Worm (Caenorhabditis elegans) whole organism, early embryonic: ENCODE results near the gene C34C12.9.

Experiments used
- B0310.2 ChIP-seq: sonication (generic microtip); optimal IDR thresholded peaks from 2 replicates; lab custom pipeline; 2016; ENCODE audit warnings: mild to moderate bottlenecking, missing genetic modification characterization, missing compliant biosample characterization
- F13C5.2 ChIP-seq: sonication (generic microtip); optimal IDR thresholded peaks from 2 replicates; lab custom pipeline; 2017; ENCODE audit warnings: mild to moderate bottlenecking, missing genetic modification characterization, inconsistent platforms, missing compliant biosample characterization
- aly-1 ChIP-seq: sonication (generic microtip); optimal IDR thresholded peaks from 2 replicates; lab custom pipeline; 2016; ENCODE audit warnings: missing genetic modification characterization, missing compliant biosample characterization
- ama-1 ChIP-seq: fragments of 150-350 bp; optimal IDR thresholded peaks from 2 replicates; lab custom pipeline; 2014
- ceh-13 ChIP-seq: fragments of 200-800 bp; sonication (Bioruptor generic); optimal IDR thresholded peaks from 2 replicates; lab custom pipeline; 2018; ENCODE audit warnings: mild to moderate bottlenecking, missing genetic modification characterization, missing compliant biosample characterization
- ceh-36 ChIP-seq: sonication (generic microtip); optimal IDR thresholded peaks from 2 replicates; lab custom pipeline; 2016; ENCODE audit warnings: missing genetic modification characterization, inconsistent platforms, missing compliant biosample characterization
- ets-7 ChIP-seq: sonication (generic microtip); optimal IDR thresholded peaks from 2 replicates; lab custom pipeline; 2016; ENCODE audit warnings: missing genotype, missing genetic modification characterization, missing compliant biosample characterization
- flt-1 ChIP-seq: fragments of 200-800 bp; sonication (Bioruptor generic); IDR thresholded peaks from 2 replicates; pipeline ENCODE4 v1.3.6; 2022; ENCODE audit warnings: missing genetic modification characterization, missing compliant biosample characterization
- hmbx-1 ChIP-seq: sonication (generic microtip); optimal IDR thresholded peaks from 2 replicates; lab custom pipeline; 2016; ENCODE audit warnings: mild to moderate bottlenecking, missing genetic modification characterization, missing compliant biosample characterization
- hmg-4 ChIP-seq: fragments of 200-800 bp; sonication (Bioruptor generic); optimal IDR thresholded peaks from 2 replicates; lab custom pipeline; 2018; ENCODE audit warnings: mild to moderate bottlenecking, missing genetic modification characterization, missing compliant biosample characterization
- hnd-1 ChIP-seq: sonication (generic microtip); optimal IDR thresholded peaks from 2 replicates; lab custom pipeline; 2016; ENCODE audit warnings: missing genetic modification characterization, missing compliant biosample characterization
- pes-1 ChIP-seq: fragments of 200-800 bp; sonication (Bioruptor generic); IDR thresholded peaks from 2 replicates; pipeline ENCODE4 v1.3.6; 2022; ENCODE audit warnings: missing genetic modification reagents, missing genetic modification characterization, missing compliant biosample characterization
- scrt-1 ChIP-seq: fragments of 200-800 bp; sonication (Bioruptor generic); IDR thresholded peaks from 2 replicates; pipeline ENCODE4 v1.3.6; 2022; ENCODE audit warnings: missing genetic modification characterization, missing compliant biosample characterization
- sea-1 ChIP-seq: fragments of 200-800 bp; sonication (Bioruptor generic); conservative IDR thresholded peaks from 2 replicates; pipeline ENCODE4 v1.3.6; 2022; ENCODE audit warnings: missing genetic modification characterization, missing compliant biosample characterization
- tbx-11 ChIP-seq: fragments of 200-800 bp; sonication (Bioruptor generic); IDR thresholded peaks from 2 replicates; pipeline ENCODE4 v1.3.6; 2022; ENCODE audit warnings: missing genetic modification characterization, missing compliant biosample characterization
- tbx-37 ChIP-seq: fragments of 200-800 bp; sonication (Bioruptor generic); conservative IDR thresholded peaks from 2 replicates; pipeline ENCODE4 v1.3.6; 2022; ENCODE audit warnings: missing genetic modification reagents, missing genetic modification characterization, missing compliant biosample characterization
- tra-4 ChIP-seq: sonication (generic microtip); optimal IDR thresholded peaks from 2 replicates; lab custom pipeline; 2017; ENCODE audit warnings: missing genetic modification characterization, missing compliant biosample characterization

C34C12.9 gene

ce11 chrIII:3475497-3475896 is at the start of gene C34C12.9:
Gene C34C12.9, minus strand, starts transcription at chrIII:3475512.
- TF ChIP-seq tbx-37 (GFP tag; lab: Robert Waterston, UW) (no peak), ceh-36 (no peak), pes-1 (GFP tag; lab: Robert Waterston, UW) (no peak), scrt-1 (GFP tag; lab: Robert Waterston, UW) (no peak), tbx-11 (GFP tag; lab: Robert Waterston, UW) (no peak), ets-7 (tag; lab: Kevin White, UChicago) (no peak), ceh-13 (GFP tag; lab: Kevin White, UChicago) (no peak), hmbx-1 (no peak), sea-1 (GFP tag; lab: Robert Waterston, UW) (no peak)

ce11 chrIII:3523363-3523762 is 48.1 kb upstream of the C34C12.9 start:
- TF ChIP-seq scrt-1 (GFP tag; lab: Robert Waterston, UW), result no peak
- TF ChIP-seq sea-1 (GFP tag; lab: Robert Waterston, UW), result no peak
- TF ChIP-seq pes-1 (GFP tag; lab: Robert Waterston, UW), result no peak
- TF ChIP-seq ceh-13 (GFP tag; lab: Kevin White, UChicago), result no peak
- no peak for TF ChIP-seq F13C5.2

ce11 chrIII:3520417-3520816 is 45.1 kb upstream of the C34C12.9 start:
- no peak for TF ChIP-seq F13C5.2
- no peak for TF ChIP-seq hmg-4 (GFP tag; lab: Kevin White, UChicago)
- no peak for TF ChIP-seq ets-7 (tag; lab: Kevin White, UChicago)
- no peak for TF ChIP-seq hmbx-1
- no peak for TF ChIP-seq ama-1 (lab: Kevin White, UChicago)
- no peak for TF ChIP-seq flt-1 (GFP tag; lab: Robert Waterston, UW)
- no peak for TF ChIP-seq ceh-13 (GFP tag; lab: Kevin White, UChicago)
- TF ChIP-seq sea-1 (GFP tag; lab: Robert Waterston, UW), result no peak
- no peak for TF ChIP-seq tra-4 (tag; lab: Kevin White, UChicago)
- TF ChIP-seq tbx-11 (GFP tag; lab: Robert Waterston, UW), result no peak
- no peak for TF ChIP-seq pes-1 (GFP tag; lab: Robert Waterston, UW)
- no peak for TF ChIP-seq scrt-1 (GFP tag; lab: Robert Waterston, UW)
- TF ChIP-seq B0310.2 (tag; lab: Kevin White, UChicago), result no peak
- no peak for TF ChIP-seq aly-1 (tag; lab: Kevin White, UChicago)
- TF ChIP-seq ceh-36, result no peak
- no peak for TF ChIP-seq hnd-1 (tag; lab: Kevin White, UChicago)
- no peak for TF ChIP-seq tbx-37 (GFP tag; lab: Robert Waterston, UW)

ce11 chrIII:3519505-3519904 is 44.2 kb upstream of the C34C12.9 start, which contains the start of gene hmit-1.3:
Gene hmit-1.3, minus strand, starts transcription at chrIII:3519607.
- TF ChIP-seq F13C5.2, result no peak
- no peak for TF ChIP-seq ceh-13 (GFP tag; lab: Kevin White, UChicago)
- no peak for TF ChIP-seq B0310.2 (tag; lab: Kevin White, UChicago)
- no peak for TF ChIP-seq tbx-11 (GFP tag; lab: Robert Waterston, UW)
- TF ChIP-seq tra-4 (tag; lab: Kevin White, UChicago), result no peak

ce11 chrIII:3511808-3512207 is 36.5 kb upstream of the C34C12.9 start:
- no peak for TF ChIP-seq ceh-36
- no peak for TF ChIP-seq tbx-37 (GFP tag; lab: Robert Waterston, UW)
- no peak for TF ChIP-seq B0310.2 (tag; lab: Kevin White, UChicago)
- TF ChIP-seq hnd-1 (tag; lab: Kevin White, UChicago), result no peak
- TF ChIP-seq scrt-1 (GFP tag; lab: Robert Waterston, UW), result no peak
- TF ChIP-seq pes-1 (GFP tag; lab: Robert Waterston, UW), result no peak
- TF ChIP-seq F13C5.2, result no peak
- TF ChIP-seq aly-1 (tag; lab: Kevin White, UChicago), result no peak
- no peak for TF ChIP-seq ama-1 (lab: Kevin White, UChicago)
- no peak for TF ChIP-seq ceh-13 (GFP tag; lab: Kevin White, UChicago)
- TF ChIP-seq ets-7 (tag; lab: Kevin White, UChicago), result no peak
- TF ChIP-seq sea-1 (GFP tag; lab: Robert Waterston, UW), result no peak
- TF ChIP-seq hmg-4 (GFP tag; lab: Kevin White, UChicago), result no peak
- TF ChIP-seq tbx-11 (GFP tag; lab: Robert Waterston, UW), result no peak
- no peak for TF ChIP-seq flt-1 (GFP tag; lab: Robert Waterston, UW)
- no peak for TF ChIP-seq tra-4 (tag; lab: Kevin White, UChicago)
- no peak for TF ChIP-seq hmbx-1

ce11 chrIII:3509908-3510307 is 34.6 kb upstream of the C34C12.9 start, which contains the start of the genes M01F1.4 and mrpl-35:
Gene M01F1.4, minus strand, starts transcription at chrIII:3510033.
Gene mrpl-35, plus strand, starts transcription at chrIII:3510237.
- no peak for TF ChIP-seq ets-7 (tag; lab: Kevin White, UChicago)
- TF ChIP-seq ceh-36, result no peak
- no peak for TF ChIP-seq hmg-4 (GFP tag; lab: Kevin White, UChicago)
- TF ChIP-seq sea-1 (GFP tag; lab: Robert Waterston, UW), result no peak
- no peak for TF ChIP-seq F13C5.2
- no peak for TF ChIP-seq tbx-37 (GFP tag; lab: Robert Waterston, UW)
- no peak for TF ChIP-seq aly-1 (tag; lab: Kevin White, UChicago)
- no peak for TF ChIP-seq hnd-1 (tag; lab: Kevin White, UChicago)
- no peak for TF ChIP-seq flt-1 (GFP tag; lab: Robert Waterston, UW)
- no peak for TF ChIP-seq hmbx-1
- TF ChIP-seq tra-4 (tag; lab: Kevin White, UChicago), result no peak
- no peak for TF ChIP-seq ama-1 (lab: Kevin White, UChicago)

- 0 out of 2 replicates have a peak, but pooled peaks have one; percentile 50 for TF ChIP-seq pes-1 (GFP tag; lab: Robert Waterston, UW)
- TF ChIP-seq scrt-1 (GFP tag; lab: Robert Waterston, UW), result no peak
- TF ChIP-seq ets-7 (tag; lab: Kevin White, UChicago), result no peak
- no peak for TF ChIP-seq tbx-11 (GFP tag; lab: Robert Waterston, UW)
- TF ChIP-seq hmg-4 (GFP tag; lab: Kevin White, UChicago), result peak; percentile 15
- peak; percentile 35 for TF ChIP-seq aly-1 (tag; lab: Kevin White, UChicago)
- peak; percentile 85 for TF ChIP-seq F13C5.2
These were observed 29.8 kb upstream of the C34C12.9 start, which contains the start of gene lias-1 for ce11 chrIII:3505051-3505548. Gene lias-1, minus strand, starts transcription at chrIII:3505101.
